Fruit fly (Drosophila melanogaster) whole organism, embryonic: ENCODE measurements around the gene fzy.

Experiments
- Atf-2 ChIP-seq: fragments of 200-800 bp; sonication (Bioruptor generic); optimal IDR thresholded peaks from 2 replicates; lab custom pipeline; 2016; ENCODE audit warnings: missing biosample characterization, missing genetic modification characterization
- Bdp1 ChIP-seq: fragments of 200-800 bp; sonication (Bioruptor generic); optimal IDR thresholded peaks from 3 replicates; lab custom pipeline; 2016; ENCODE audit warnings: missing biosample characterization, missing genetic modification characterization
- Blimp-1 ChIP-seq: fragments of 200-800 bp; sonication (Bioruptor generic); optimal IDR thresholded peaks from 3 replicates; lab custom pipeline; 2018; ENCODE audit warnings: missing biosample characterization, missing genetic modification characterization, mild to moderate bottlenecking, moderate library complexity, missing genetic modification reagents
- CG1024 ChIP-seq: fragments of 200-800 bp; sonication (Bioruptor generic); IDR thresholded peaks from 2 replicates; pipeline ENCODE4 v1.3.6; 2022; ENCODE audit warnings: missing biosample characterization, missing genetic modification characterization
- CG11247 ChIP-seq: fragments of 200-800 bp; sonication (Bioruptor generic); IDR thresholded peaks from 2 replicates; pipeline ENCODE4 v1.3.6; 2022; ENCODE audit warnings: missing biosample characterization, missing genetic modification characterization
- CG12155 ChIP-seq: fragments of 200-800 bp; sonication (Bioruptor generic); optimal IDR thresholded peaks from 3 replicates; lab custom pipeline; 2016; ENCODE audit warnings: missing biosample characterization, missing genetic modification characterization
- CG12659 ChIP-seq: fragments of 200-800 bp; sonication (Bioruptor generic); optimal IDR thresholded peaks from 3 replicates; lab custom pipeline; 2017; ENCODE audit warnings: mild to moderate bottlenecking, missing biosample characterization, missing genetic modification reagents, missing genetic modification characterization
- CG13287 ChIP-seq: fragments of 200-800 bp; sonication (Bioruptor generic); IDR thresholded peaks from 2 replicates; pipeline ENCODE4 v1.3.6; 2022; ENCODE audit warnings: missing biosample characterization, missing genetic modification characterization; ENCODE audit not compliant: partially characterized antibody
- CG13424 ChIP-seq: fragments of 200-800 bp; sonication (Bioruptor generic); optimal IDR thresholded peaks from 2 replicates; lab custom pipeline; 2019; ENCODE audit warnings: missing biosample characterization, mild to moderate bottlenecking, missing genetic modification characterization, moderate library complexity
- CG13775 ChIP-seq: fragments of 200-800 bp; sonication (Bioruptor generic); optimal IDR thresholded peaks from 3 replicates; lab custom pipeline; 2017; ENCODE audit warnings: missing biosample characterization, mild to moderate bottlenecking, missing genetic modification characterization
- CG14014 ChIP-seq: fragments of 200-800 bp; sonication (Bioruptor generic); IDR thresholded peaks from 2 replicates; pipeline ENCODE4 v1.3.6; 2022; ENCODE audit warnings: missing biosample characterization, missing genetic modification characterization
- CG14050 ChIP-seq: fragments of 200-800 bp; sonication (Bioruptor generic); IDR thresholded peaks from 3 replicates; pipeline ENCODE4 v1.3.6; 2022; ENCODE audit warnings: missing biosample characterization, missing genetic modification characterization
- CG14667 ChIP-seq: fragments of 200-800 bp; sonication (Bioruptor generic); IDR thresholded peaks from 2 replicates; pipeline ENCODE4 v1.3.6; 2022; ENCODE audit warnings: missing biosample characterization, missing genetic modification characterization
- CG14860 ChIP-seq: fragments of 200-800 bp; sonication (Bioruptor generic); IDR thresholded peaks from 3 replicates; pipeline ENCODE4 v1.3.6; 2022; ENCODE audit warnings: missing biosample characterization, missing genetic modification characterization; ENCODE audit not compliant: partially characterized antibody
- CG15514 ChIP-seq: fragments of 200-800 bp; sonication (Bioruptor generic); optimal IDR thresholded peaks from 3 replicates; lab custom pipeline; 2017; ENCODE audit warnings: missing biosample characterization, missing genetic modification characterization, mild to moderate bottlenecking, moderate library complexity, missing genetic modification reagents
- CG16815 ChIP-seq: fragments of 200-800 bp; sonication (Bioruptor generic); optimal IDR thresholded peaks from 3 replicates; lab custom pipeline; 2017; ENCODE audit warnings: missing biosample characterization, mild to moderate bottlenecking, missing genetic modification characterization
- CG18011 ChIP-seq: fragments of 200-800 bp; sonication (Bioruptor generic); optimal IDR thresholded peaks from 2 replicates; lab custom pipeline; 2017; ENCODE audit warnings: missing biosample characterization, missing genetic modification characterization, mild to moderate bottlenecking, moderate library complexity, missing genotype
- CG2120 ChIP-seq: fragments of 200-800 bp; sonication (Bioruptor generic); optimal IDR thresholded peaks from 3 replicates; lab custom pipeline; 2016; ENCODE audit warnings: missing biosample characterization, missing genetic modification characterization
- CG2712 ChIP-seq: fragments of 200-800 bp; optimal IDR thresholded peaks from 3 replicates; lab custom pipeline; 2019; ENCODE audit warnings: missing biosample characterization, mild to moderate bottlenecking, missing genetic modification characterization, moderate library complexity
- CG3281 ChIP-seq: fragments of 200-800 bp; sonication (Bioruptor generic); optimal IDR thresholded peaks from 3 replicates; lab custom pipeline; 2017; ENCODE audit warnings: missing biosample characterization, mild to moderate bottlenecking, missing genetic modification characterization
- CG34376 ChIP-seq: fragments of 200-800 bp; sonication (Bioruptor generic); optimal IDR thresholded peaks from 2 replicates; lab custom pipeline; 2018; ENCODE audit warnings: missing biosample characterization, mild to moderate bottlenecking, missing genetic modification characterization
- CG4360 ChIP-seq: fragments of 200-800 bp; sonication (Bioruptor generic); IDR thresholded peaks from 2 replicates; pipeline ENCODE4 v1.3.6; 2022; ENCODE audit warnings: missing biosample characterization, missing genetic modification characterization
- CG4617 ChIP-seq: fragments of 200-800 bp; sonication (Bioruptor generic); optimal IDR thresholded peaks from 3 replicates; lab custom pipeline; 2016; ENCODE audit warnings: missing biosample characterization, missing genetic modification characterization, borderline replicate concordance
- CG8388 ChIP-seq: fragments of 200-800 bp; sonication (Bioruptor generic); optimal IDR thresholded peaks from 2 replicates; lab custom pipeline; 2019; ENCODE audit warnings: missing biosample characterization, mild to moderate bottlenecking, missing genetic modification characterization, moderate library complexity
- CG8765 ChIP-seq: fragments of 200-800 bp; sonication (Bioruptor generic); IDR thresholded peaks from 2 replicates; pipeline ENCODE4 v1.3.6; 2022; ENCODE audit warnings: missing biosample characterization, missing genetic modification characterization
- CTCF ChIP-seq: fragments of 200-800 bp; sonication (Bioruptor generic); optimal IDR thresholded peaks from 2 replicates; lab custom pipeline; 2017; ENCODE audit warnings: missing biosample characterization, mild to moderate bottlenecking, missing genetic modification characterization, moderate library complexity
- CrebB ChIP-seq: fragments of 200-800 bp; sonication (Bioruptor generic); optimal IDR thresholded peaks from 3 replicates; lab custom pipeline; 2018; ENCODE audit warnings: missing biosample characterization, mild to moderate bottlenecking, missing genetic modification characterization
- Doc2 ChIP-seq: fragments of 200-800 bp; sonication (Bioruptor generic); IDR thresholded peaks from 2 replicates; pipeline ENCODE4 v1.3.6; 2022; ENCODE audit warnings: missing biosample characterization, missing genetic modification characterization
- ERR ChIP-seq: fragments of 200-800 bp; sonication (Bioruptor generic); optimal IDR thresholded peaks from 2 replicates; lab custom pipeline; 2016; ENCODE audit warnings: missing biosample characterization, missing genetic modification characterization
- Hsf ChIP-seq: fragments of 200-800 bp; sonication (Bioruptor generic); optimal IDR thresholded peaks from 3 replicates; lab custom pipeline; 2016; ENCODE audit warnings: missing biosample characterization, missing genetic modification characterization
- MTF-1 ChIP-seq: fragments of 200-800 bp; sonication (Bioruptor generic); optimal IDR thresholded peaks from 2 replicates; lab custom pipeline; 2018; ENCODE audit warnings: missing biosample characterization, mild to moderate bottlenecking, missing genetic modification characterization, borderline replicate concordance
- NC2β ChIP-seq: fragments of 200-800 bp; sonication (Bioruptor generic); optimal IDR thresholded peaks from 2 replicates; lab custom pipeline; 2016; ENCODE audit warnings: missing biosample characterization, missing genetic modification characterization
- NK7.1 ChIP-seq: fragments of 200-800 bp; sonication (Bioruptor generic); optimal IDR thresholded peaks from 3 replicates; lab custom pipeline; 2016; ENCODE audit warnings: missing biosample characterization, missing genetic modification characterization
- Nf-YB ChIP-seq: fragments of 200-800 bp; sonication (Bioruptor generic); optimal IDR thresholded peaks from 3 replicates; lab custom pipeline; 2019; ENCODE audit warnings: missing biosample characterization, mild to moderate bottlenecking, missing genetic modification characterization, moderate library complexity
- PHDP ChIP-seq: fragments of 200-800 bp; sonication (Bioruptor generic); optimal IDR thresholded peaks from 3 replicates; lab custom pipeline; 2018; ENCODE audit warnings: missing biosample characterization, mild to moderate bottlenecking, missing genetic modification characterization, moderate library complexity
- Poxn ChIP-seq: fragments of 200-800 bp; sonication (Bioruptor generic); IDR thresholded peaks from 2 replicates; pipeline ENCODE4 v1.3.6; 2022; ENCODE audit warnings: missing biosample characterization, missing genetic modification characterization
- Side ChIP-seq: fragments of 200-800 bp; sonication (Bioruptor generic); optimal IDR thresholded peaks from 2 replicates; lab custom pipeline; 2016; ENCODE audit warnings: missing biosample characterization, missing genetic modification characterization
- Ssrp ChIP-seq: fragments of 200-800 bp; sonication (Bioruptor generic); optimal IDR thresholded peaks from 2 replicates; lab custom pipeline; 2018; ENCODE audit warnings: missing biosample characterization, mild to moderate bottlenecking, missing genetic modification characterization, moderate library complexity
- Trl ChIP-seq, 3 experiments: fragments of >200 bp in 2 of 3; fragments of 200-800 bp in 1 of 3; sonication (Bioruptor generic) in 1 of 3; optimal IDR thresholded peaks; 2 replicates in 1 of 3; 3 replicates in 2 of 3; lab custom pipeline; 2016 to 2017; ENCODE audit warnings: missing biosample characterization in 1 of 3, missing genetic modification characterization in 1 of 3
- al ChIP-seq: fragments of 200-800 bp; sonication (Bioruptor generic); IDR thresholded peaks from 2 replicates; pipeline ENCODE4 v1.3.6; 2022; ENCODE audit warnings: missing biosample characterization, missing genetic modification characterization
- ase ChIP-seq: fragments of 200-800 bp; sonication (Bioruptor generic); IDR thresholded peaks from 3 replicates; pipeline ENCODE4 v1.3.6; 2022; ENCODE audit warnings: missing biosample characterization, missing genetic modification characterization
- bcd ChIP-seq: fragments of 200-800 bp; sonication (Bioruptor generic); optimal IDR thresholded peaks from 2 replicates; lab custom pipeline; 2017; ENCODE audit warnings: missing biosample characterization, mild to moderate bottlenecking, missing genetic modification characterization
- ems ChIP-seq: fragments of 200-800 bp; sonication (Bioruptor generic); optimal IDR thresholded peaks from 3 replicates; lab custom pipeline; 2016; ENCODE audit warnings: missing biosample characterization, missing genetic modification characterization
- fru ChIP-seq: fragments of >200 bp; optimal IDR thresholded peaks from 2 replicates; lab custom pipeline; 2017
- gcm ChIP-seq: fragments of 200-800 bp; sonication (Bioruptor generic); optimal IDR thresholded peaks from 2 replicates; lab custom pipeline; 2019; ENCODE audit warnings: missing biosample characterization, mild to moderate bottlenecking, missing genetic modification characterization, moderate library complexity
- gro ChIP-seq: fragments of 200-800 bp; sonication (Bioruptor generic); optimal IDR thresholded peaks from 2 replicates; lab custom pipeline; 2016; ENCODE audit warnings: missing biosample characterization, missing genetic modification characterization
- ind ChIP-seq: fragments of 200-800 bp; sonication (Bioruptor generic); optimal IDR thresholded peaks from 3 replicates; lab custom pipeline; 2016; ENCODE audit warnings: missing biosample characterization, missing genetic modification characterization
- repo ChIP-seq: fragments of 200-800 bp; sonication (Bioruptor generic); optimal IDR thresholded peaks from 2 replicates; lab custom pipeline; 2016; ENCODE audit warnings: missing biosample characterization, missing genetic modification characterization
- sisA ChIP-seq: fragments of 200-800 bp; sonication (Bioruptor generic); IDR thresholded peaks from 2 replicates; pipeline ENCODE4 v1.3.6; 2022; ENCODE audit warnings: missing biosample characterization, missing genetic modification characterization
- tio ChIP-seq: fragments of 200-800 bp; sonication (Bioruptor generic); optimal IDR thresholded peaks from 2 replicates; lab custom pipeline; 2017; ENCODE audit warnings: missing biosample characterization, missing genetic modification characterization, inconsistent platforms
- vfl ChIP-seq: fragments of 200-800 bp; sonication (Bioruptor generic); optimal IDR thresholded peaks from 2 replicates; lab custom pipeline; 2016; ENCODE audit warnings: missing biosample characterization, missing genetic modification characterization

Gene fzy

DNA sequence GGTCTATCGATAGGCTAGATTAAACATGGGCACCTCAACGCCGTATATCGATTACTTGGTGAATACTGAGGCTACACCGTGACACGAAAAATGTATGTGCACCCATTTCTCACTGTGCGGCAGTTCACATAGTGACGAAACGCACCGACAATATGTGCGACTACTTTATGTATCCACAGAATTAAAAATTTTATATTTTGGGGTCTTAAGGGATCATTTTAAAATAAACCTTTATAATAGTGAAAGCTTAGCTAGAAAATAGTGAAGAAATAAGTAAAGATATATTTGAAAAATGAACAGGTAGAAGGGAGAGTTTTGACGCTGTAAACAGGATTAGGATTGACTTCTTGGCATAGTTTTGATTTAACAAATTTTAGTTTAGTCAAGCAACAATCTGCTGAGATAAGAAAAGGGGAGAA, 18.4 kb downstream of the fzy start, which contains the start of gene mRpL4 (continued):
- TF ChIP-seq CG14860 (GFP tag; lab: Robert Waterston, UW), result peak; percentile 99
- no peak for TF ChIP-seq CG14050 (GFP tag; lab: Robert Waterston, UW)
- TF ChIP-seq CG12659, result peak; percentile 80
- TF ChIP-seq PHDP (tag; lab: Kevin White, UChicago), result no peak
- peak; percentile 48 for TF ChIP-seq CG13424
- TF ChIP-seq Trl (optimal IDR thresholded peaks at IDR 0.05; lab: Kevin White, UChicago), result no peak
- TF ChIP-seq Trl (GFP tag; optimal IDR thresholded peaks at IDR 0.05; lab: Kevin White, UChicago), result peak; percentile 83
- TF ChIP-seq CG15514 (GFP tag; lab: Kevin White, UChicago), result peak; percentile 65
- TF ChIP-seq MTF-1 (GFP tag; lab: Kevin White, UChicago), result no peak
- TF ChIP-seq CG13287 (GFP tag; lab: Robert Waterston, UW), result peak; percentile 99
- peak; percentile 80 for TF ChIP-seq sisA (GFP tag; lab: Robert Waterston, UW)
- TF ChIP-seq Hsf (GFP tag; lab: Kevin White, UChicago), result peak; percentile 81
- TF ChIP-seq CG8388 (GFP tag; lab: Kevin White, UChicago), result peak; percentile 49
- peak; percentile 56 for TF ChIP-seq CG13775
- peak; percentile 42 for TF ChIP-seq Ssrp (tag; lab: Kevin White, UChicago)
- peak; percentile 24 for TF ChIP-seq repo (GFP tag; lab: Kevin White, UChicago)
- peak; percentile 70 for TF ChIP-seq CG11247 (GFP tag; lab: Robert Waterston, UW)
- no peak for TF ChIP-seq CG34376 (GFP tag; lab: Kevin White, UChicago)
- TF ChIP-seq CG18011 (GFP tag; lab: Kevin White, UChicago), result peak; percentile 36
- TF ChIP-seq CG14014 (GFP tag; lab: Robert Waterston, UW), result peak; percentile 55
- no peak; the same call in 1 of the 3 replicates for TF ChIP-seq ase (GFP tag; lab: Robert Waterston, UW)
- TF ChIP-seq CG4617, result peak; percentile 89
- TF ChIP-seq ind, result peak; percentile 75
- TF ChIP-seq Blimp-1 (GFP tag; lab: Kevin White, UChicago), result no peak
- TF ChIP-seq CG4360 (GFP tag; lab: Robert Waterston, UW), result no peak; the same call in 1 of the 2 replicates
- TF ChIP-seq ERR (GFP tag; lab: Kevin White, UChicago), result peak; percentile 44
- peak; percentile 34; the same call in 1 of the 2 replicates for TF ChIP-seq CG8765
- no peak for TF ChIP-seq Poxn (GFP tag; lab: Robert Waterston, UW)
- TF ChIP-seq CG14667, result no peak
- TF ChIP-seq CrebB (tag; lab: Kevin White, UChicago), result no peak
- TF ChIP-seq Doc2 (GFP tag; lab: Robert Waterston, UW), result no peak
- no peak for TF ChIP-seq NK7.1
- TF ChIP-seq ems (GFP tag; lab: Kevin White, UChicago), result peak; percentile 68
- peak; percentile 79 for TF ChIP-seq CG2712 (tag; lab: Kevin White, UChicago)
- TF ChIP-seq gcm (GFP tag; lab: Kevin White, UChicago), result no peak
- TF ChIP-seq CG2120 (GFP tag; lab: Kevin White, UChicago), result peak; percentile 88
- peak; percentile 62 for TF ChIP-seq Bdp1
- TF ChIP-seq CG12155 (GFP tag; lab: Kevin White, UChicago), result peak; percentile 71
- TF ChIP-seq bcd, result peak; percentile 60
- TF ChIP-seq fru, result no peak
- TF ChIP-seq Atf-2 (GFP tag; lab: Kevin White, UChicago), result peak; percentile 40
- TF ChIP-seq Nf-YB (GFP tag; lab: Kevin White, UChicago), result peak; percentile 6
- peak; percentile 88 for TF ChIP-seq vfl (GFP tag; lab: Kevin White, UChicago)
- peak; percentile 68 for TF ChIP-seq gro
- TF ChIP-seq al, result no peak; the same call in 1 of the 2 replicates
- peak; percentile 14 for TF ChIP-seq CTCF (GFP tag; lab: Kevin White, UChicago)
- TF ChIP-seq CG3281 (GFP tag; lab: Kevin White, UChicago), result no peak
- TF ChIP-seq CG16815, result peak; percentile 42
- TF ChIP-seq tio (GFP tag; lab: Kevin White, UChicago), result peak; percentile 53
- no peak for TF ChIP-seq CG1024 (GFP tag; lab: Robert Waterston, UW)
- TF ChIP-seq Side (GFP tag; lab: Kevin White, UChicago), result peak; percentile 61
- TF ChIP-seq NC2β (GFP tag; lab: Kevin White, UChicago), result peak; percentile 60
